Worm (Caenorhabditis elegans): ENCODE results near the gene srj-50.

Gene srj-50

DNA sequence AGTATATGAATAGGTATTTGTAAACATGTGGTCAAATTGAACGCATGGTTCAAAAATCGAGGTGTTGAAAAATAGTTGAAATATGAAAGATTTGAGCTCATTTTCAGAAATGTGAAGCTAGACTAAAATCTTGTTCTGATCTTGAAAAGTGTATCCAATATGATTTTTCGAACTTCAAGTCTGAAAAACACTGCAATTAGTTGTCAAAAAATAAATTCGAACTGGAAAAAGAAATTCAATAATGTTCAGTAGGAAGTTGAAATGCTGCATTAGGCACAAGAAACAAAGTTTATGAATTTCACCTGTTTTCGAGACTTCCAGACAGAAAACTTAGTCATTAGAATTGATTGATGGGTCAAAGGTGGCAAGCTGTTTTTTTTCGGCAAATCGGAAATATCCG, 28.7 kb downstream of the srj-50 start, which contains the start of gene srh-270:
srh-270 (minus strand) TSS at position 101 of the 400 bp plus-strand sequence.
- TF ChIP-seq mab-5 (tag; optimal IDR thresholded peaks at IDR 0.05) (no peak), cnd-1 (tag; optimal IDR thresholded peaks at IDR 0.05) (no peak), snpc-4 (tag; optimal IDR thresholded peaks at IDR 0.05) (no peak), drap-1 (GFP tag; optimal IDR thresholded peaks at IDR 0.05) (no peak), ceh-39 (tag; optimal IDR thresholded peaks at IDR 0.05) (no peak)

DNA sequence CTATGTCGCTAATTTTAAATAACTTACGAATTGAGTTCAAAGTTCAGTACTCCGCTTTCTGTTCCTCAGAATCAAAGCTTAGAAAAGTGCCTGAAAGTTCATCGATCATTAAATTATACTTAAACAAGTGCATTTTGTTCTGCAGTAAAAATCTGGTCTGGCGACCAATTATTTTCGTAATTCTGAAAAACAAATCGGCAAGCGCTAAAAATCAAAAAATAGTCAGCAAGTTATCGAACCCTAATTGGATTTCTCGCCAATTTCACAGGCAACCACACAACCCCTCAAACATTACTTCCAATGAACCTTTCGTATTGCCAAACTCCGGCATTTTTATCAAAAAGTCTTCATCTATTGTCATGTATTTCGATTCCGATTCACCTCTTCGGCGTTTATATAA, 30.3 kb downstream of the srj-50 start, which contains the start of gene srh-272:
srh-272 (plus strand) TSS at position 301 of the 400 bp plus-strand sequence.
- TF ChIP-seq ztf-11 (tag; optimal IDR thresholded peaks at IDR 0.05) (no peak), unc-39 (tag; optimal IDR thresholded peaks at IDR 0.05) (no peak), ceh-83 (GFP tag; optimal IDR thresholded peaks at IDR 0.05) (no peak), blmp-1 (tag; optimal IDR thresholded peaks at IDR 0.05) (no peak), elt-1 (tag; optimal IDR thresholded peaks at IDR 0.05; ENCODE audit: borderline replicate concordance, insufficient read depth) (no peak), lin-32 (GFP tag; optimal IDR thresholded peaks at IDR 0.05) (no peak), nhr-76 (tag; optimal IDR thresholded peaks at IDR 0.05) (no peak), mep-1 (tag; optimal IDR thresholded peaks at IDR 0.05) (no peak)

DNA sequence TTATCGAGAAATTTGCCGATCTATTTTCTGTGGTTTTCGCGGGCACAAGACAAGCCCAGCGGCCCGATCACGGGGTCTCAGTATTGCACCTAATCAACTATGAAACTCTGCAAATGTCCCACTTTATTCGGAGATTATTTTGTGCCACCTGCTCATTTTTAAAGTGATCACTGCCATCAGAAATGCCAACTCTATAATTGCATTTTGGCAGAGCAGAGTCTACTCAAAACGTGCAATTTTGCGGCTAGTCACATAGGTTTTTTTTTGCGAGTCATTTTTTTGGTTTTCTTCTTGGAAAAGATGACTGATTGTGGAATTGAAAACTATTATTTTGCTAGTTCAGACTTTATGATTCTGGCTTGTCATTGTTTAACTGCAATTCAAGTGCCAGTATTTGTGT, 32.1 kb downstream of the srj-50 start, which contains the start of gene srh-240:
srh-240 (plus strand) TSS at position 301 of the 400 bp plus-strand sequence.
- TF ChIP-seq unc-39 (tag; optimal IDR thresholded peaks at IDR 0.05) (no peak), zip-8 (tag; optimal IDR thresholded peaks at IDR 0.05) (no peak), nhr-237 (tag; optimal IDR thresholded peaks at IDR 0.05) (no peak), nhr-76 (tag; optimal IDR thresholded peaks at IDR 0.05) (no peak), nhr-12 (tag; optimal IDR thresholded peaks at IDR 0.05) (no peak), unc-120 (tag; optimal IDR thresholded peaks at IDR 0.05; ENCODE audit: poor library complexity, severe bottlenecking) (no peak)

DNA sequence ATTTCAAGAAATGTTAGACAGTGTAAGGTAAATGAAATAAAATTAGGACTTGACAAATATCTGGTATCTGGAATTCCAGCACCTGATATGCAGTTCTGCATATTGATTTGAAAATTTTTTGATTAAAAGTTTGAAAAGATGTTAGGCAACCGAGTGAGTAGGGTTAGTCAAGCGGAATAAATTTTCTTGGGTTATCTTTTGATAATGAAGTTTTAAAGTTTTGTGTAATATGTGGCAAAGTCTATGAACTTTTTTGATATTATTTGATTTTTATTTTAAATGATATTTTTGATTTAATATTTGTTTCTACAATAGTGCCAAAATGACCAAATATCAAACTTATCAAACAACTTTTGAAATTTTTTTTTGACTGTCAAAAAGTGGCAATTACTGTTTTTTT, 36.7 kb downstream of the srj-50 start, which contains the start of gene srh-241:
srh-241 (minus strand) TSS at position 101 of the 400 bp plus-strand sequence.
- TF ChIP-seq nhr-12 (tag; optimal IDR thresholded peaks at IDR 0.05) (no peak), sem-2 (GFP tag; optimal IDR thresholded peaks at IDR 0.05) (no peak), bed-3 (GFP tag; optimal IDR thresholded peaks at IDR 0.05) (no peak), pha-4 (tag; optimal IDR thresholded peaks at IDR 0.05) (no peak), ceh-39 (tag; optimal IDR thresholded peaks at IDR 0.05) (no peak), elt-1 (tag; optimal IDR thresholded peaks at IDR 0.05; ENCODE audit: borderline replicate concordance, insufficient read depth) (no peak), nhr-237 (tag; optimal IDR thresholded peaks at IDR 0.05) (no peak), snpc-4 (tag; optimal IDR thresholded peaks at IDR 0.05) (no peak), cnd-1 (tag; optimal IDR thresholded peaks at IDR 0.05) (no peak), lsy-2 (tag; optimal IDR thresholded peaks at IDR 0.05) (no peak), drap-1 (GFP tag; optimal IDR thresholded peaks at IDR 0.05) (no peak), ces-1 (GFP tag; optimal IDR thresholded peaks at IDR 0.05) (no peak), ceh-43 (GFP tag; optimal IDR thresholded peaks at IDR 0.05) (no peak), flh-1 (GFP tag; optimal IDR thresholded peaks at IDR 0.05) (no peak)

DNA sequence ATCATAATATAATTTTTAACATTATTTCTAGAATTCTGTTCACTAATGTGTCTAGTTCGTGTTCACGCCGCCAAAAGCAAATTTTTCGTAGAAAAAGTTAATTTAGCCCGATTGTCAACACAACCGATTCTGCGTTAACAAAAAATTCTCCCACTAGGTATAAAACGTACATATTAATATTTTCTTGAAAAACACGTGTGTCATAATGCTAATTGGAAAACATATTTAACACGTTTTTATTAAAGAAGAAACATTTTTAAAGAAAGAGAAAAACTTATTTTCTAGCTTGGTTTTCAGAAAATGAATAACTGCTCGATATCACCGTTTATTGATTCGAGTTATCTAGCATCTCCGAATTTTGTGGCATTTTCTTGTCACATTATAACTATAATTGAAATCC, 37.4 kb downstream of the srj-50 start, which contains the start of gene srh-243:
srh-243 (plus strand) TSS at position 301 of the 400 bp plus-strand sequence.
- TF ChIP-seq ceh-39 (tag; optimal IDR thresholded peaks at IDR 0.05) (no peak), ceh-43 (GFP tag; optimal IDR thresholded peaks at IDR 0.05) (no peak), blmp-1 (tag; optimal IDR thresholded peaks at IDR 0.05) (no peak), lin-13 (tag; optimal IDR thresholded peaks at IDR 0.05) (no peak), nhr-12 (tag; optimal IDR thresholded peaks at IDR 0.05) (no peak), nhr-28 (tag; optimal IDR thresholded peaks at IDR 0.05) (no peak), mab-5 (tag; optimal IDR thresholded peaks at IDR 0.05) (no peak), pha-4 (tag; optimal IDR thresholded peaks at IDR 0.05) (no peak), sptf-1 (tag; optimal IDR thresholded peaks at IDR 0.05) (no peak), unc-120 (tag; optimal IDR thresholded peaks at IDR 0.05; ENCODE audit: poor library complexity, severe bottlenecking) (no peak), ces-1 (GFP tag; optimal IDR thresholded peaks at IDR 0.05) (no peak), elt-1 (tag; optimal IDR thresholded peaks at IDR 0.05; ENCODE audit: borderline replicate concordance, insufficient read depth) (no peak), nhr-76 (tag; optimal IDR thresholded peaks at IDR 0.05) (no peak), ham-2 (GFP tag; optimal IDR thresholded peaks at IDR 0.05) (no peak), lsy-2 (tag; optimal IDR thresholded peaks at IDR 0.05) (no peak), elt-3 (tag; optimal IDR thresholded peaks at IDR 0.05) (no peak), tbx-8 (GFP tag; optimal IDR thresholded peaks at IDR 0.05) (no peak), flh-1 (GFP tag; optimal IDR thresholded peaks at IDR 0.05) (no peak)

All from whole organism, mixed stage, embryonic.